Worm (Caenorhabditis elegans) whole organism, L4 larva: ENCODE results near the gene K09A9.6.
A peak's percentile ranks its signal among the peaks of the same experiment; 100 is the strongest.

ENCODE experiments used
- F10B5.3 ChIP-seq: sonication (generic microtip); optimal IDR thresholded peaks from 2 replicates; lab custom pipeline; 2016; ENCODE audit warnings: mild to moderate bottlenecking, missing genetic modification characterization, missing compliant biosample characterization
- F37D6.2 ChIP-seq: sonication (generic microtip); optimal IDR thresholded peaks from 2 replicates; lab custom pipeline; 2016; ENCODE audit warnings: mild to moderate bottlenecking, missing genetic modification characterization, missing compliant biosample characterization
- F44E2.7 ChIP-seq: fragments of 200-800 bp; sonication (Bioruptor generic); IDR thresholded peaks from 2 replicates; pipeline ENCODE4 v2.1.2; 2022; ENCODE audit warnings: missing genetic modification characterization, missing compliant biosample characterization
- Y48G9A.11 ChIP-seq: fragments of 200-800 bp; sonication (Bioruptor generic); IDR thresholded peaks from 2 replicates; pipeline ENCODE4 v1.3.6; 2022; ENCODE audit warnings: missing genetic modification reagents, missing genetic modification characterization, missing compliant biosample characterization
- Y75B8A.6 ChIP-seq: fragments of 200-800 bp; sonication (Bioruptor generic); IDR thresholded peaks from 2 replicates; pipeline ENCODE4 v1.3.6; 2022; ENCODE audit warnings: missing genetic modification reagents, missing genetic modification characterization, missing compliant biosample characterization
- aha-1 ChIP-seq: fragments of 150-350 bp; peaks from one replicate; lab custom pipeline; 2014; ENCODE audit warnings: missing biosample characterization, missing genetic modification characterization
- ama-1 ChIP-seq: fragments of 150-350 bp; optimal IDR thresholded peaks from 2 replicates; lab custom pipeline; 2014; ENCODE audit warnings: inconsistent platforms, mixed read lengths
- ceh-20 ChIP-seq: fragments of 200-800 bp; sonication (Bioruptor generic); IDR thresholded peaks from 2 replicates; pipeline ENCODE4 v1.3.6; 2022; ENCODE audit warnings: missing genetic modification reagents, missing genetic modification characterization, missing compliant biosample characterization
- ceh-32 ChIP-seq: sonication (generic microtip); optimal IDR thresholded peaks from 2 replicates; lab custom pipeline; 2016; ENCODE audit warnings: mild to moderate bottlenecking, missing genetic modification characterization, missing compliant biosample characterization; ENCODE audit not compliant: poor library complexity
- ctbp-1 ChIP-seq: fragments of 200-800 bp; sonication (Bioruptor generic); IDR thresholded peaks from 2 replicates; pipeline ENCODE4 v1.3.6; 2022; ENCODE audit warnings: missing genetic modification reagents, missing genetic modification characterization, missing compliant biosample characterization
- daf-16 ChIP-seq, 3 experiments: sonication (generic microtip); optimal IDR thresholded peaks; 2 replicates each; lab custom pipeline; 2016 to 2017; ENCODE audit warnings: missing genetic modification characterization in 3 of 3, missing genetic modification reagents in 3 of 3, mild to moderate bottlenecking in 2 of 3, missing compliant biosample characterization in 2 of 3, missing biosample characterization in 1 of 3, moderate library complexity in 1 of 3
- dmd-6 ChIP-seq: fragments of 200-800 bp; sonication (Bioruptor generic); IDR thresholded peaks from 2 replicates; pipeline ENCODE4 v1.3.6; 2022; ENCODE audit warnings: missing genetic modification reagents, missing genetic modification characterization, missing compliant biosample characterization
- duxl-1 ChIP-seq: sonication (generic microtip); optimal IDR thresholded peaks from 2 replicates; lab custom pipeline; 2016; ENCODE audit warnings: mild to moderate bottlenecking, missing genetic modification characterization, moderate library complexity, missing compliant biosample characterization; ENCODE audit not compliant: poor library complexity
- egl-27 ChIP-seq: sonication (generic microtip); optimal IDR thresholded peaks from 3 replicates; lab custom pipeline; 2017; ENCODE audit warnings: missing biosample characterization, missing genetic modification reagents, missing genetic modification characterization
- fkh-10 ChIP-seq: fragments of 150-350 bp; optimal IDR thresholded peaks from 2 replicates; lab custom pipeline; 2014; ENCODE audit warnings: missing biosample characterization, missing genetic modification reagents, missing genetic modification characterization
- hlh-11 ChIP-seq: fragments of 200-800 bp; sonication (Bioruptor generic); optimal IDR thresholded peaks from 2 replicates; lab custom pipeline; 2018; ENCODE audit warnings: mild to moderate bottlenecking, missing genetic modification characterization, missing compliant biosample characterization
- hlh-30 ChIP-seq: sonication (generic microtip); optimal IDR thresholded peaks from 2 replicates; lab custom pipeline; 2017; ENCODE audit warnings: antibody characterized with exemption, mild to moderate bottlenecking, missing genetic modification characterization, missing compliant biosample characterization; ENCODE audit not compliant: insufficient read depth
- hmg-1.1 ChIP-seq: fragments of 200-800 bp; sonication (Bioruptor generic); IDR thresholded peaks from 2 replicates; pipeline ENCODE4 v1.3.6; 2022; ENCODE audit warnings: missing genetic modification reagents, missing genetic modification characterization, missing compliant biosample characterization
- lim-7 ChIP-seq: fragments of 200-800 bp; sonication (Bioruptor generic); IDR thresholded peaks from 2 replicates; pipeline ENCODE4 v1.3.6; 2022; ENCODE audit warnings: missing genetic modification characterization, missing compliant biosample characterization
- lin-15B ChIP-seq: fragments of 150-350 bp; sonication (generic microtip); optimal IDR thresholded peaks from 3 replicates; lab custom pipeline; 2014; ENCODE audit warnings: missing biosample characterization, missing genetic modification characterization
- lsy-2 ChIP-seq, 2 experiments: fragments of 150-350 bp in 1 of 2; sonication (generic microtip) in 1 of 2; optimal IDR thresholded peaks; 2 replicates each; lab custom pipeline; 2014 to 2017; ENCODE audit warnings: missing biosample characterization in 2 of 2, missing genetic modification characterization in 2 of 2
- madf-5 ChIP-seq, 2 experiments: fragments of 200-800 bp; sonication (Bioruptor generic); IDR thresholded peaks; 2 replicates each; pipeline ENCODE4 v1.3.6; 2022; ENCODE audit warnings: missing compliant biosample characterization in 2 of 2, missing genetic modification characterization in 2 of 2
- madf-9 ChIP-seq: fragments of 200-800 bp; sonication (Bioruptor generic); conservative IDR thresholded peaks from 2 replicates; pipeline ENCODE4 v1.3.6; 2022; ENCODE audit warnings: missing genetic modification reagents, missing genetic modification characterization, missing compliant biosample characterization
- mdl-1 ChIP-seq, 2 experiments: fragments of 150-350 bp in 1 of 2; sonication (generic microtip) in 1 of 2; optimal IDR thresholded peaks; 2 replicates each; lab custom pipeline; 2014 to 2017; ENCODE audit warnings: missing biosample characterization in 2 of 2, missing genetic modification characterization in 2 of 2
- mep-1 ChIP-seq: fragments of 150-350 bp; sonication (generic microtip); optimal IDR thresholded peaks from 3 replicates; lab custom pipeline; 2014; ENCODE audit warnings: missing biosample characterization, missing genetic modification characterization
- mes-2 ChIP-seq: sonication (generic microtip); optimal IDR thresholded peaks from 2 replicates; lab custom pipeline; 2016; ENCODE audit warnings: missing genotype, mild to moderate bottlenecking, missing genetic modification characterization, missing compliant biosample characterization; ENCODE audit not compliant: poor library complexity, severe bottlenecking
- mxl-3 ChIP-seq: fragments of 200-800 bp; sonication (Bioruptor generic); optimal IDR thresholded peaks from 2 replicates; lab custom pipeline; 2018; ENCODE audit warnings: mild to moderate bottlenecking, missing genetic modification characterization, missing compliant biosample characterization
- nhr-11 ChIP-seq: fragments of 150-350 bp; optimal IDR thresholded peaks from 2 replicates; lab custom pipeline; 2014; ENCODE audit warnings: missing biosample characterization, missing genetic modification characterization
- pha-4 ChIP-seq, 2 experiments: fragments of 150-350 bp in 1 of 2; fragments of 200-800 bp in 1 of 2; sonication (Bioruptor generic) in 1 of 2; IDR thresholded peaks in 1 of 2; optimal IDR thresholded peaks in 1 of 2; 2 replicates each; pipeline versions ENCODE4 v1.3.6 to Lab custom; 2014 to 2022; ENCODE audit warnings: missing genetic modification characterization in 2 of 2, missing genetic modification reagents in 2 of 2, missing biosample characterization in 1 of 2, missing compliant biosample characterization in 1 of 2
- php-3 ChIP-seq: fragments of 200-800 bp; sonication (Bioruptor generic); IDR thresholded peaks from 2 replicates; pipeline ENCODE4 v1.3.6; 2022; ENCODE audit warnings: missing genetic modification reagents, missing genetic modification characterization, missing compliant biosample characterization
- pqm-1 ChIP-seq: sonication (generic microtip); optimal IDR thresholded peaks from 2 replicates; lab custom pipeline; 2017; ENCODE audit warnings: missing biosample characterization, missing genetic modification characterization
- rbr-2 ChIP-seq: sonication (generic microtip); optimal IDR thresholded peaks from 2 replicates; lab custom pipeline; 2016; ENCODE audit warnings: missing genotype, missing genetic modification characterization, missing compliant biosample characterization
- sdz-12 ChIP-seq: fragments of 200-800 bp; sonication (Bioruptor generic); optimal IDR thresholded peaks from 2 replicates; lab custom pipeline; 2018; ENCODE audit warnings: mild to moderate bottlenecking, missing genetic modification characterization, missing compliant biosample characterization
- set-16 ChIP-seq: fragments of 200-800 bp; sonication (Bioruptor generic); IDR thresholded peaks from 2 replicates; pipeline ENCODE4 v1.3.6; 2022; ENCODE audit warnings: missing genetic modification reagents, missing genetic modification characterization, missing compliant biosample characterization
- unc-39 ChIP-seq: sonication (generic microtip); optimal IDR thresholded peaks from 2 replicates; lab custom pipeline; 2017; ENCODE audit warnings: missing biosample characterization, missing genetic modification characterization
- unc-62 ChIP-seq, 3 experiments: fragments of 150-350 bp in 1 of 3; sonication (generic microtip); optimal IDR thresholded peaks in 2 of 3; peaks in 1 of 3; 1 replicate in 1 of 3; 2 replicates in 2 of 3; lab custom pipeline; 2014 to 2017; ENCODE audit warnings: missing biosample characterization in 3 of 3, missing genetic modification characterization in 3 of 3, missing genetic modification reagents in 3 of 3, missing genotype in 1 of 3
- vab-7 ChIP-seq: fragments of 200-800 bp; sonication (Bioruptor generic); IDR thresholded peaks from 2 replicates; pipeline ENCODE4 v1.3.6; 2022; ENCODE audit warnings: missing genetic modification reagents, missing genetic modification characterization, missing compliant biosample characterization
- zfp-2 ChIP-seq: sonication (generic microtip); optimal IDR thresholded peaks from 2 replicates; lab custom pipeline; 2016; ENCODE audit warnings: mild to moderate bottlenecking, missing genetic modification characterization, missing compliant biosample characterization
- zip-2 ChIP-seq: fragments of 150-350 bp; optimal IDR thresholded peaks from 2 replicates; lab custom pipeline; 2014; ENCODE audit warnings: missing biosample characterization, missing genetic modification characterization

Gene K09A9.6

DNA sequence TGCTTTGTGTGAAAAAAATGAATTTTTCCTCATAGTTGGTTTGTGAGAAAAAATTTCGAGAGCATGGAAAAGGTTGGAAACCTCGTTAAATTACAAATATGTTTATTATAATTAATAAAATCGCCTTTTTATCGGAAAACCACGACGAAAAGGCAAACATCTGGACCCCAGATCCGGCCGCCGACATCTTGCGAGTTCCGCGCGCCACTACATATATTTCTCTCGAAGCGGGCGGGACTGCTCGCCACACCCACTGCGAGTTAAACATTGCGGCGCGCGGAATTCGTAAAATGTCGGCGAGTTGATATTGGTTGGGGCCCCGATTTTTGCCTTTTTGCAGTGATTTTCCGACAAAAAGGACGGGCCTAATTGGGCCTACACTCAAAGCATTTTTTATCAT is 17.6 kb upstream of the K09A9.6 start:
- TF ChIP-seq Y75B8A.6 (no peak), aha-1 (tag; lab: Kevin White, UChicago) (peak; percentile 37)

DNA sequence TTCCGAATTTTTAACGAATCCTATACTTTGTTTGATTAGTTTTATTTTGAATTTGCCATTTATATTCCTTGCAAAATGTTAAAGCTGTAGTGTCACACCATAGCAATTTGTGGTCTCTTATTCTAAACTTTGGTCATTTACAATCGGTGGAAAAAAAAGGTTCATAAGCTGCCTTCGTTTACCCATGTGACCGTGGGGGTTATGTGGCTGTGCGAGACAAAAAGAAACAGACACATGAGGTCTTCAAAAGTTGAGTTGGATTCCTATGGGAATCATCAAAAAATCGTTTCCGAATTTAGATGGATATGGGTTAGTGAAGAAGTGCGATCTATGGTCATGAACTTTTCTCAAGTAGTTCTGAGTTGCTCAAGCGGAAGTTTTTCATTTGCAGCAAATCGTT is 12.7 kb upstream of the K09A9.6 start:
- TF ChIP-seq ceh-20 (GFP tag; lab: Robert Waterston, UW): 0 out of 2 replicates have a peak, but pooled peaks have one; percentile 27
- peak in 1 of 2 experiments; percentile 37 for TF ChIP-seq mdl-1 (tag; optimal IDR thresholded peaks at IDR 0.05; lab: Kevin White, UChicago)
- peak; percentile 4 for TF ChIP-seq mep-1 (tag; lab: Kevin White, UChicago)
- TF ChIP-seq F10B5.3 (tag; lab: Kevin White, UChicago): no peak
- TF ChIP-seq zip-2 (tag; lab: Kevin White, UChicago): no peak
- TF ChIP-seq pqm-1 (tag; lab: Kevin White, UChicago): no peak
- TF ChIP-seq ama-1: no peak
- TF ChIP-seq aha-1 (tag; lab: Kevin White, UChicago): peak; percentile 31
- TF ChIP-seq mxl-3 (GFP tag; lab: Kevin White, UChicago): no peak
- TF ChIP-seq unc-62 (GFP tag; optimal IDR thresholded peaks at IDR 0.05 in 1 of 2; lab: Kevin White, UChicago): peak in 1 of 2 experiments; percentile 99
- TF ChIP-seq unc-62 (tag; optimal IDR thresholded peaks at IDR 0.05; lab: Kevin White, UChicago): no peak
- TF ChIP-seq lsy-2 (tag; optimal IDR thresholded peaks at IDR 0.05; lab: Kevin White, UChicago): peak in 1 of 2 experiments; percentile 35
- no peak for TF ChIP-seq duxl-1 (tag; lab: Kevin White, UChicago)
- TF ChIP-seq hlh-30: peak; percentile 79
- TF ChIP-seq dmd-6 (GFP tag; lab: Robert Waterston, UW): 0 out of 2 replicates have a peak, but pooled peaks have one; percentile 12
- no peak for TF ChIP-seq ceh-32 (tag; lab: Kevin White, UChicago)

DNA sequence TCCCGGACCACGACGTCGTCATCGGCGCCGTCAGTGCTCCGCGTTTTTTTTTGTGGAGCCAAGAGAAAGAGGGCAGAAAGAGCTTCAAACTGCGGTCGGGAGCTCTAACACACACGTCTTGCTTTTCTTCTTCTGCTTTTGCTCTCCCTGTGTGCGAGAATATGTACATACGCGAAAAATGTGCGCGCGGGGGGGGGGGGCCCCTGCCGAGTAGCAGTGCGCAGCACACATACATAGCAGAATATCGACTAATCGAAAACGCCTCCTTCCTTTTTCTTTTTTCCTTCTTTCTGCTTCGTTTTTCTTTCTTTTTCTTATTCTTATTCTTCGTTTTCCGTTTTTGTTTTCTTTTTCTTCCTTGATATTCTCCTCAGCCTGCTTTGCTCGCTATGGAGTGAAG is 10.4 kb upstream of the K09A9.6 start:
- TF ChIP-seq hmg-1.1: peak; percentile 63
- peak; percentile 8 for TF ChIP-seq mep-1 (tag; lab: Kevin White, UChicago)
- TF ChIP-seq ctbp-1: 0 out of 2 replicates have a peak, but pooled peaks have one; percentile 68
- TF ChIP-seq vab-7 (GFP tag; lab: Robert Waterston, UW): 0 out of 2 replicates have a peak, but pooled peaks have one; percentile 37
- peak; percentile 58 for TF ChIP-seq aha-1 (tag; lab: Kevin White, UChicago)
- TF ChIP-seq zfp-2: no peak
- TF ChIP-seq F37D6.2 (tag; lab: Kevin White, UChicago): peak; percentile 46
- TF ChIP-seq mdl-1 (tag; optimal IDR thresholded peaks at IDR 0.05; lab: Kevin White, UChicago): peak in 1 of 2 experiments; percentile 52
- no peak for TF ChIP-seq sdz-12
- no peak for TF ChIP-seq php-3
- TF ChIP-seq nhr-11 (tag; lab: Kevin White, UChicago): no peak
- TF ChIP-seq mes-2 (tag; lab: Kevin White, UChicago): peak; percentile 38
- peak; percentile 63 for TF ChIP-seq rbr-2 (tag; lab: Kevin White, UChicago)
- TF ChIP-seq ceh-20 (GFP tag; lab: Robert Waterston, UW): 0 out of 2 replicates have a peak, but pooled peaks have one; percentile 14
- 0 out of 2 replicates have a peak, but pooled peaks have one; percentile 30 for TF ChIP-seq pha-4 (GFP tag; IDR thresholded peaks at IDR 0.05; lab: Robert Waterston, UW)
- no peak for TF ChIP-seq pha-4 (tag; optimal IDR thresholded peaks at IDR 0.05; lab: Kevin White, UChicago)
- peak; percentile 15 for TF ChIP-seq hlh-11
- TF ChIP-seq fkh-10 (GFP tag; lab: Kevin White, UChicago): peak; percentile 57
- TF ChIP-seq unc-62 (GFP tag; optimal IDR thresholded peaks at IDR 0.05 in 1 of 2; lab: Kevin White, UChicago): peak in 1 of 2 experiments; percentile 90
- no peak for TF ChIP-seq unc-62 (tag; optimal IDR thresholded peaks at IDR 0.05; lab: Kevin White, UChicago)
- no peak for TF ChIP-seq dmd-6 (GFP tag; lab: Robert Waterston, UW)
- peak; percentile 70 for TF ChIP-seq set-16 (GFP tag; lab: Robert Waterston, UW)

DNA sequence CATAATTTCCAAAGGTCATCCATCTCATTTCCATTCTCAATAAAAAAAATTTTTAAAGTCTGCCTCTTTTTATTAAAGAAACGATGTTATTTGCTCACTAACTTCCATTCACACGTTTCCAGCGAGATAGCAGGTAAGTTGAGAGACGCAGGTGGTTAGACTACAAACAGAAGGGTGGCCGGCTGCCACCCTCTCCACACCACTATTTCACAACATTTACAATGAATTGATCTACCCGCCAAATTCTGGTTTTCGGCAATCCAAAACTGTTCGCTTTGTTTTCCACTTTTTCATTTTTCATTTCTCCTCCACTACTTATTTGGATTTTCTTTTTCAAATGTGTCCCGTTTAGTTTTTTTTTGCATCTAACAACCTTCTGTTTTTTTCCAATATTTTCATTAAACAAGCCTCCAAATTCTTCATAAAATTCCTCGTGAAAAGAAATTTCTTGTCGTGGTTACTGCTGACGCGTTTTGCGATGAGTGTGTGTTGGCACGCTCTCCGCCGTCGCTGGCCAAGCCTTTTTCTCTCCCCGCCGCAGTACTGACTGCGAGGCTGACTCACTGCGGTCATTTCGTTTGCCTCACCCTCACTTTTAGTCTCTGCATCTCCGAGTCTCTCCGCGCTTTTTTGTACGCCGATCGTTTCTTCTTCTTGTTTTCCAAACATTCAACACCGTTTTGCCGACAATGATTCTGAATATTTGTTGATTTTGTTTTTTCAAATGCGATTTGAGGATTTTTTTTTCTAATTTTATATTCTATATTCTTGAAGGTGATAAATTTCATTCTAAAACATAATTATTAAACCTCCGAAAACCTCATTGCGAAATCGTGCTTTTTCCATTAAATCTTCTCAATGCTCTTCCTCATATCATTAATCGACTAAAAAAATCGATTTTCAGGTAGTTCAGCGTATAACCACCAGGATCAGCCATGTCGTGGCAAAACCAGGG is 8.8 kb upstream of the K09A9.6 start, which contains the start of gene dyn-1:
Gene dyn-1, plus strand, starts transcription at position 905 of the 955 bp plus-strand sequence.
- no peak for TF ChIP-seq daf-16 (GFP tag; optimal IDR thresholded peaks at IDR 0.05; lab: Kevin White, UChicago)
- TF ChIP-seq daf-16 (tag; optimal IDR thresholded peaks at IDR 0.05; lab: Kevin White, UChicago): peak; percentile 32
- no peak for TF ChIP-seq Y48G9A.11 (GFP tag; lab: Robert Waterston, UW)
- TF ChIP-seq aha-1 (tag; lab: Kevin White, UChicago): peak; percentile 52
- TF ChIP-seq mes-2 (tag; lab: Kevin White, UChicago): peak; percentile 68
- TF ChIP-seq lim-7 (GFP tag; lab: Robert Waterston, UW): no peak
- TF ChIP-seq hlh-11: peak; percentile 88
- no peak for TF ChIP-seq lin-15B (tag; lab: Kevin White, UChicago)
- peak; percentile 85 for TF ChIP-seq mxl-3 (GFP tag; lab: Kevin White, UChicago)
- TF ChIP-seq madf-9 (GFP tag; lab: Robert Waterston, UW): peak; percentile 27; the same call in 1 of the 2 replicates
- no peak for TF ChIP-seq egl-27 (tag; lab: Kevin White, UChicago)
- TF ChIP-seq unc-39: no peak
- peak; percentile 76 for TF ChIP-seq rbr-2 (tag; lab: Kevin White, UChicago)
- no peak for TF ChIP-seq F44E2.7 (GFP tag; lab: Robert Waterston, UW)
- TF ChIP-seq madf-5 (GFP tag; IDR thresholded peaks at IDR 0.05; lab: Robert Waterston, UW): no peak
- TF ChIP-seq ceh-32 (tag; lab: Kevin White, UChicago): no peak
